Worm (Caenorhabditis elegans): ENCODE results near the gene F41E7.2.
"Not testable (repeated sequence)": the region's sequence is repeated elsewhere in the genome, so short reads cannot be mapped to it uniquely, and the experiment has no call there.

DNA sequence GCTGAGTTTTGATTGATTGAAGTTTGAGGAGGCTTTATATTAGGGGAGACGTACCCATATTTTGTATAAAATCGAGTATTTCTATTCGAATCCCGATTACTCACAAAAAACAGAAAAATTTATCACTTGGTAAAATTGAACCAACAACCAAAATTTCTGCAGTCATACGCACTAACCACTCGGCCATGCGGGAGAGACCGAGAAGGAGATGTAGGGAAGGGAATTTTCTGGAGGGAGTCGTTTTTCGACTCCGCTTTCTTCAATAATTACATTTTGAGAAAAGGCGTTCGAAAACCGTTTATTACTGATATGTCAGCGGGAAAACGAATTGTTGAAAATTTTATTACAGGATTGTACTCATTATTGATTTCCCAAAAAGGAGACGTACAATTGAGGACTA lies 25.4 kb downstream of the F41E7.2 start:
- not testable (repeated sequence) for TF ChIP-seq ama-1 (optimal IDR thresholded peaks at IDR 0.05); ceh-36 (tag; optimal IDR thresholded peaks at IDR 0.05); tra-4 (tag; optimal IDR thresholded peaks at IDR 0.05); sea-1 (GFP tag; conservative IDR thresholded peaks at IDR 0.05); scrt-1 (GFP tag; IDR thresholded peaks at IDR 0.05); hmbx-1 (tag; optimal IDR thresholded peaks at IDR 0.05); ceh-13 (GFP tag; optimal IDR thresholded peaks at IDR 0.05); B0310.2 (tag; optimal IDR thresholded peaks at IDR 0.05); tbx-11 (GFP tag; IDR thresholded peaks at IDR 0.05); hnd-1 (tag; optimal IDR thresholded peaks at IDR 0.05)
- 0 out of 2 replicates have a peak, but pooled peaks have one; percentile 5 for TF ChIP-seq flt-1 (GFP tag; IDR thresholded peaks at IDR 0.05)
- TF ChIP-seq pes-1 (GFP tag; IDR thresholded peaks at IDR 0.05) = peak; percentile 61; the same call in 1 of the 2 replicates

Measured in whole organism, early embryonic.